Fruit fly (Drosophila melanogaster): Measurements from ENCODE around the gene CG46281.

The CG46281 gene

dm6 chr3R:13068022-13068421, 37.9 kb upstream of the CG46281 start (continued):
- TF ChIP-seq chif (GFP tag; optimal IDR thresholded peaks at IDR 0.05) (peak; percentile 74 to 89), Lim3 (GFP tag; IDR thresholded peaks at IDR 0.05) (no peak), dati (GFP tag; IDR thresholded peaks at IDR 0.05) (no peak), CG5953 (GFP tag; IDR thresholded peaks at IDR 0.05) (peak; percentile 71), slbo (GFP tag; IDR thresholded peaks at IDR 0.05) (peak; percentile 36; the same call in 1 of the 2 replicates), Usf (GFP tag; optimal IDR thresholded peaks at IDR 0.05) (peak; percentile 40), CG17612 (GFP tag; IDR thresholded peaks at IDR 0.05) (no peak), Myb (GFP tag; optimal IDR thresholded peaks at IDR 0.05) (peak; percentile 26), CG10565 (GFP tag; optimal IDR thresholded peaks at IDR 0.05) (no peak), CG6689 (GFP tag; IDR thresholded peaks at IDR 0.05) (peak; percentile 58), Fer2 (tag; optimal IDR thresholded peaks at IDR 0.05) (peak; percentile 82), Side (GFP tag; optimal IDR thresholded peaks at IDR 0.05) (peak; percentile 73), CG17385 (GFP tag; optimal IDR thresholded peaks at IDR 0.05) (peak; percentile 67), E2f2 (GFP tag; IDR thresholded peaks at IDR 0.05) (peak; percentile 42; the same call in 1 of the 2 replicates), cas (GFP tag; IDR thresholded peaks at IDR 0.05) (no peak), CoRest (tag; optimal IDR thresholded peaks at IDR 0.05) (peak; percentile 86), CG4730 (GFP tag; IDR thresholded peaks at IDR 0.05) (no peak), jumu (GFP tag; optimal IDR thresholded peaks at IDR 0.05) (peak; percentile 21), CG11696 (GFP tag; IDR thresholded peaks at IDR 0.05) (0 out of 2 replicates have a peak, but pooled peaks have one; percentile 28), CG12769 (tag; optimal IDR thresholded peaks at IDR 0.05) (no peak), chinmo (GFP tag; IDR thresholded peaks at IDR 0.05; ENCODE audit: partially characterized antibody) (no peak), amos (GFP tag; IDR thresholded peaks at IDR 0.05; ENCODE audit: partially characterized antibody) (no peak), CkIIα-i1 (GFP tag; IDR thresholded peaks at IDR 0.05) (no peak), Scr (GFP tag; IDR thresholded peaks at IDR 0.05; ENCODE audit: partially characterized antibody) (no peak), dan (GFP tag; IDR thresholded peaks at IDR 0.05) (no peak), CG15011 (GFP tag; optimal IDR thresholded peaks at IDR 0.05) (peak; percentile 95), ERR (GFP tag; optimal IDR thresholded peaks at IDR 0.05) (peak; percentile 56), CG6654 (GFP tag; optimal IDR thresholded peaks at IDR 0.05) (peak; percentile 81), gsb (GFP tag; IDR thresholded peaks at IDR 0.05) (peak; percentile 42; the same call in 1 of the 2 replicates), pita (GFP tag; optimal IDR thresholded peaks at IDR 0.05) (no peak), D19A (tag; optimal IDR thresholded peaks at IDR 0.05) (peak; percentile 82), Xbp1 (GFP tag; optimal IDR thresholded peaks at IDR 0.05) (peak; percentile 53), Max (GFP tag; optimal IDR thresholded peaks at IDR 0.05) (peak; percentile 69), CG12942 (GFP tag; optimal IDR thresholded peaks at IDR 0.05) (peak; percentile 78), Lhr (GFP tag; optimal IDR thresholded peaks at IDR 0.05) (peak; percentile 86), CG17912 (GFP tag; optimal IDR thresholded peaks at IDR 0.05) (peak; percentile 89), CG16815 (GFP tag; optimal IDR thresholded peaks at IDR 0.05) (peak; percentile 22), vnd (GFP tag; IDR thresholded peaks at IDR 0.05; ENCODE audit: partially characterized antibody) (no peak), GATAe (GFP tag; conservative IDR thresholded peaks at IDR 0.05) (no peak), CG18599 (GFP tag; optimal IDR thresholded peaks at IDR 0.05) (peak; percentile 88), Lpt (GFP tag; optimal IDR thresholded peaks at IDR 0.05) (no peak), CG1233 (GFP tag; optimal IDR thresholded peaks at IDR 0.05) (peak; percentile 97), wdn (GFP tag; IDR thresholded peaks at IDR 0.05) (no peak), CG14014 (GFP tag; IDR thresholded peaks at IDR 0.05) (peak; percentile 6; the same call in 1 of the 2 replicates), fru (optimal IDR thresholded peaks at IDR 0.05) (no peak), CG16779 (GFP tag; IDR thresholded peaks at IDR 0.05) (no peak), Oaz (GFP tag; IDR thresholded peaks at IDR 0.05) (no peak), Drgx (GFP tag; IDR thresholded peaks at IDR 0.05) (no peak), CG1024 (GFP tag; IDR thresholded peaks at IDR 0.05) (peak; percentile 81), CG31365 (tag; optimal IDR thresholded peaks at IDR 0.05) (peak; percentile 84), CG31224 (GFP tag; IDR thresholded peaks at IDR 0.05) (0 out of 2 replicates have a peak, but pooled peaks have one; percentile 16), Dek (tag; optimal IDR thresholded peaks at IDR 0.05) (peak; percentile 85)

All from whole organism, embryonic.